Worm (Caenorhabditis elegans): Measurements from ENCODE around the gene srd-18.

- TF ChIP-seq ceh-13 (GFP tag; optimal IDR thresholded peaks at IDR 0.05) (no peak), scrt-1 (GFP tag; IDR thresholded peaks at IDR 0.05) (no peak), tbx-37 (GFP tag; conservative IDR thresholded peaks at IDR 0.05) (no peak), ama-1 (optimal IDR thresholded peaks at IDR 0.05) (no peak), aly-1 (tag; optimal IDR thresholded peaks at IDR 0.05) (no peak), hmbx-1 (tag; optimal IDR thresholded peaks at IDR 0.05) (no peak), pes-1 (GFP tag; IDR thresholded peaks at IDR 0.05) (no peak)
These were observed 25.0 kb downstream of the srd-18 start for ce11 chrV:13401669-13402068.

All from whole organism, early embryonic.